Worm (Caenorhabditis elegans): ENCODE results near the gene C49C8.6.

- TF ChIP-seq ama-1 (optimal IDR thresholded peaks at IDR 0.05): no peak
- no peak for TF ChIP-seq nhr-12 (tag; optimal IDR thresholded peaks at IDR 0.05)
- no peak for TF ChIP-seq ztf-4 (tag; optimal IDR thresholded peaks at IDR 0.05)
- TF ChIP-seq elt-2 (tag; optimal IDR thresholded peaks at IDR 0.05): no peak
- TF ChIP-seq pag-3 (tag; optimal IDR thresholded peaks at IDR 0.05; ENCODE audit: borderline replicate concordance, insufficient read depth): no peak
- TF ChIP-seq C04F5.9 (tag; optimal IDR thresholded peaks at IDR 0.05): no peak
- TF ChIP-seq nhr-47 (tag; optimal IDR thresholded peaks at IDR 0.05): no peak
- TF ChIP-seq nhr-237 (tag; optimal IDR thresholded peaks at IDR 0.05): no peak
- no peak for TF ChIP-seq nhr-28 (tag; optimal IDR thresholded peaks at IDR 0.05)
- TF ChIP-seq unc-62 (GFP tag; optimal IDR thresholded peaks at IDR 0.05): no peak
- TF ChIP-seq pqm-1 (tag; optimal IDR thresholded peaks at IDR 0.05): no peak
Measured at ce11 chrIV:8614680-8615079, 43.3 kb downstream of the C49C8.6 start, which contains the start of gene cyp-33E3.

Data from whole organism, L1 larva.